Worm (Caenorhabditis elegans): ENCODE measurements around the gene Y105C5B.25.

Gene Y105C5B.25

ce11 chrIV:16147055-16147454 is at the start of gene Y105C5B.25:
TSS of gene Y105C5B.25 (minus strand) at chrIV:16147155.
- no peak for TF ChIP-seq let-526 (GFP tag; IDR thresholded peaks at IDR 0.05)
- no peak for TF ChIP-seq F33H1.4 (GFP tag; IDR thresholded peaks at IDR 0.05)
- TF ChIP-seq ztf-26 (tag; optimal IDR thresholded peaks at IDR 0.05), result no peak
- TF ChIP-seq sptf-2 (GFP tag; optimal IDR thresholded peaks at IDR 0.05), result no peak
- TF ChIP-seq mxl-1 (tag; optimal IDR thresholded peaks at IDR 0.05), result no peak
- TF ChIP-seq madf-8 (GFP tag; conservative IDR thresholded peaks at IDR 0.05), result no peak
- no peak for TF ChIP-seq ztf-22 (GFP tag; optimal IDR thresholded peaks at IDR 0.05)
- no peak for TF ChIP-seq F22D6.2 (tag; optimal IDR thresholded peaks at IDR 0.05)
- TF ChIP-seq lin-54 (GFP tag; optimal IDR thresholded peaks at IDR 0.05), result no peak
- no peak for TF ChIP-seq lag-1 (GFP tag; IDR thresholded peaks at IDR 0.05)
- no peak for TF ChIP-seq dox-1 (GFP tag; IDR thresholded peaks at IDR 0.05)
- TF ChIP-seq Y67H2A.10 (GFP tag; conservative IDR thresholded peaks at IDR 0.05), result no peak
- TF ChIP-seq F57A8.1 (GFP tag; optimal IDR thresholded peaks at IDR 0.05), result no peak
- no peak for TF ChIP-seq ekl-4 (GFP tag; IDR thresholded peaks at IDR 0.05)
- no peak for TF ChIP-seq chd-7 (tag; optimal IDR thresholded peaks at IDR 0.05)
- no peak for TF ChIP-seq unc-62 (GFP tag; optimal IDR thresholded peaks at IDR 0.05)
- TF ChIP-seq B0261.1 (tag; optimal IDR thresholded peaks at IDR 0.05), result no peak
- TF ChIP-seq B0019.2 (GFP tag; conservative IDR thresholded peaks at IDR 0.05), result no peak

- TF ChIP-seq zim-3 (tag; optimal IDR thresholded peaks at IDR 0.05) (no peak), snpc-1.1 (tag; optimal IDR thresholded peaks at IDR 0.05; ENCODE audit: insufficient read depth) (no peak), chd-7 (tag; optimal IDR thresholded peaks at IDR 0.05) (no peak), fkh-3 (tag; optimal IDR thresholded peaks at IDR 0.05) (no peak), C06A6.2 (GFP tag; conservative IDR thresholded peaks at IDR 0.05) (no peak), ceh-27 (GFP tag; optimal IDR thresholded peaks at IDR 0.05) (no peak), aptf-3 (GFP tag; IDR thresholded peaks at IDR 0.05) (no peak)
Measured at ce11 chrIV:16196717-16197116, 49.8 kb upstream of the Y105C5B.25 start, which contains the start of gene Y7A9A.1. TSS of gene Y7A9A.1 (plus strand) at chrIV:16197017.

ce11 chrIV:16192754-16193153 is 45.8 kb upstream of the Y105C5B.25 start:
- TF ChIP-seq lag-1 (GFP tag; IDR thresholded peaks at IDR 0.05) (no peak), attf-5 (GFP tag; optimal IDR thresholded peaks at IDR 0.05) (no peak), dpl-1 (GFP tag; optimal IDR thresholded peaks at IDR 0.05) (no peak), mel-28 (tag; optimal IDR thresholded peaks at IDR 0.05; ENCODE audit: borderline replicate concordance) (no peak), unc-62 (GFP tag; optimal IDR thresholded peaks at IDR 0.05) (no peak), unc-130 (GFP tag; optimal IDR thresholded peaks at IDR 0.05) (no peak), sea-2 (GFP tag; IDR thresholded peaks at IDR 0.05) (no peak), madf-3 (GFP tag; IDR thresholded peaks at IDR 0.05) (no peak), lsl-1 (GFP tag; optimal IDR thresholded peaks at IDR 0.05) (no peak), nhr-120 (GFP tag; IDR thresholded peaks at IDR 0.05) (no peak), him-1 (tag; optimal IDR thresholded peaks at IDR 0.05) (no peak)

ce11 chrIV:16191597-16191996 is 44.6 kb upstream of the Y105C5B.25 start:
- TF ChIP-seq attf-6 (GFP tag; IDR thresholded peaks at IDR 0.05) (peak; percentile 77), hlh-12 (tag; optimal IDR thresholded peaks at IDR 0.05) (no peak), nhr-90 (tag; optimal IDR thresholded peaks at IDR 0.05) (no peak), B0261.1 (tag; optimal IDR thresholded peaks at IDR 0.05) (no peak), snpc-4 (GFP tag; optimal IDR thresholded peaks at IDR 0.05) (no peak), snpc-4 (tag; optimal IDR thresholded peaks at IDR 0.05) (peak in 1 of 4 experiments; percentile 42), ekl-4 (GFP tag; IDR thresholded peaks at IDR 0.05) (no peak), aptf-2 (GFP tag; conservative IDR thresholded peaks at IDR 0.05) (no peak), K11D2.4 (GFP tag; IDR thresholded peaks at IDR 0.05) (no peak), ceh-27 (GFP tag; optimal IDR thresholded peaks at IDR 0.05) (no peak), lin-40 (tag; optimal IDR thresholded peaks at IDR 0.05) (no peak)
